Worm (Caenorhabditis elegans) whole organism, midembryonic: ENCODE measurements around the gene R05H5.7.
A peak's percentile ranks its signal among the peaks of the same experiment; 100 is the strongest.

ENCODE experiments used
- T22C8.4 ChIP-seq: fragments of 200-800 bp; sonication (Bioruptor generic); IDR thresholded peaks from 2 replicates; pipeline ENCODE4 v1.3.6; 2022; ENCODE audit warnings: missing genetic modification characterization, missing compliant biosample characterization
- cog-1 ChIP-seq: sonication (generic microtip); optimal IDR thresholded peaks from 2 replicates; lab custom pipeline; 2016; ENCODE audit warnings: missing genetic modification characterization, missing compliant biosample characterization
- flt-1 ChIP-seq: fragments of 200-800 bp; sonication (Bioruptor generic); IDR thresholded peaks from 2 replicates; pipeline ENCODE4 v1.3.6; 2022; ENCODE audit warnings: missing genetic modification characterization, missing compliant biosample characterization
- klf-2 ChIP-seq: fragments of 200-800 bp; sonication (Bioruptor generic); conservative IDR thresholded peaks from 2 replicates; pipeline ENCODE4 v1.3.6; 2022; ENCODE audit warnings: missing genetic modification reagents, missing genetic modification characterization, missing compliant biosample characterization
- med-1 ChIP-seq: sonication (generic microtip); optimal IDR thresholded peaks from 2 replicates; lab custom pipeline; 2017; ENCODE audit warnings: missing genetic modification characterization, mild to moderate bottlenecking, missing compliant biosample characterization, antibody characterized with exemption, missing genetic modification reagents; ENCODE audit not compliant: insufficient read depth
- ref-1 ChIP-seq: fragments of 200-800 bp; sonication (Bioruptor generic); conservative IDR thresholded peaks from 2 replicates; pipeline ENCODE4 v1.3.6; 2022; ENCODE audit warnings: missing genetic modification reagents, missing genetic modification characterization, missing compliant biosample characterization
- tab-1 ChIP-seq: fragments of 200-800 bp; sonication (Bioruptor generic); IDR thresholded peaks from 2 replicates; pipeline ENCODE4 v1.3.6; 2022; ENCODE audit warnings: missing genetic modification characterization, missing compliant biosample characterization
- ztf-23 ChIP-seq: fragments of 200-800 bp; sonication (Bioruptor generic); IDR thresholded peaks from 2 replicates; pipeline ENCODE4 v1.3.6; 2022; ENCODE audit warnings: missing genetic modification reagents, missing genetic modification characterization, missing compliant biosample characterization
- ztf-29 ChIP-seq: fragments of 200-800 bp; sonication (Bioruptor generic); IDR thresholded peaks from 2 replicates; pipeline ENCODE4 v1.3.6; 2022; ENCODE audit warnings: missing genetic modification reagents, missing genetic modification characterization, missing compliant biosample characterization

R05H5.7 gene

DNA sequence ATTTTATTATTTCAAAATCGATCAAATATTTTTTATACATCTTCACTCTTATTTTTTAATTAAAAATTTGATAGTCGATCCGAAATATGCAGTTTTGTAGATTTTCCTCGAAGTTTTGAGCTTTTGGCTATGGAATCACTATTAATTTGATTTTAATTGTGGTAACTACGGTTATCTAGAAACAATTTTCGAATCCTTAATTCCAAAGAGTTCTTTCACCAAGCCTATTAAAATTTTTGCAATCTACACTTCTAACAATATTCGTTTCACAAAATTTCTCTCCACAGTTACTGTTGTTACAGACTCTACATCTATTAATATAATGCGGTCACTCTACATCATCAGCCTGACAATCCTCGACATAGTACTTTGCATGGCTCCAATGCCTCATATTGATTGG is at the start of gene R05H5.7:
Gene R05H5.7 (plus strand): TSS at position 301 of the 400 bp plus-strand sequence.
- TF ChIP-seq med-1 (GFP tag; lab: Kevin White, UChicago) (no peak), flt-1 (GFP tag; lab: Robert Waterston, UW) (no peak), ztf-29 (GFP tag; lab: Robert Waterston, UW) (no peak), klf-2 (GFP tag; lab: Robert Waterston, UW) (no peak), tab-1 (GFP tag; lab: Robert Waterston, UW) (no peak), T22C8.4 (GFP tag; lab: Robert Waterston, UW) (no peak), ztf-23 (no peak), cog-1 (tag; lab: Kevin White, UChicago) (no peak), ref-1 (no peak)

DNA sequence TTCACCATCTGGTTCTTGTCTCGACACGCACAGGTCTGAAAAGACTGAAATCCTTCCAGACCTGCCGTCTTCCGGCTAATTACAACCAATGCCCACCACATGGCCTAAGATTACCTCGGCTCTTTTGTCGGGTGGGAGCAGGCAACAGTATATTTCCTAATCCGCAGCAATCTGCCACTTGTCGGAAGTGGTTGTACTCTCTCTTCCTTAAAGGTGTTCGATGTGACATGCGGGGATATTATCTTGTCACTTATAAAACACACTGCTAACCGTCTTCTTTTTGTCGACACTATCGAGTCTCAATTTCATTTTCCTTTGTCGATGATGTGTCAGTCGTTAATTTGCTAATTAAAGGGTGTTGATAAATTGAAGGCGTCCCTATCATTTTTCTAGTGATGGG is 48.2 kb upstream of the R05H5.7 start, which contains the start of gene F27E5.3:
Gene F27E5.3 (minus strand): TSS at position 101 of the 400 bp plus-strand sequence.
- no peak for TF ChIP-seq flt-1 (GFP tag; lab: Robert Waterston, UW)
- TF ChIP-seq ref-1 = no peak
- TF ChIP-seq med-1 (GFP tag; lab: Kevin White, UChicago) = no peak
- no peak for TF ChIP-seq tab-1 (GFP tag; lab: Robert Waterston, UW)
- no peak for TF ChIP-seq T22C8.4 (GFP tag; lab: Robert Waterston, UW)
- no peak for TF ChIP-seq ztf-23
- no peak for TF ChIP-seq cog-1 (tag; lab: Kevin White, UChicago)
- no peak for TF ChIP-seq ztf-29 (GFP tag; lab: Robert Waterston, UW)
- no peak for TF ChIP-seq klf-2 (GFP tag; lab: Robert Waterston, UW)

DNA sequence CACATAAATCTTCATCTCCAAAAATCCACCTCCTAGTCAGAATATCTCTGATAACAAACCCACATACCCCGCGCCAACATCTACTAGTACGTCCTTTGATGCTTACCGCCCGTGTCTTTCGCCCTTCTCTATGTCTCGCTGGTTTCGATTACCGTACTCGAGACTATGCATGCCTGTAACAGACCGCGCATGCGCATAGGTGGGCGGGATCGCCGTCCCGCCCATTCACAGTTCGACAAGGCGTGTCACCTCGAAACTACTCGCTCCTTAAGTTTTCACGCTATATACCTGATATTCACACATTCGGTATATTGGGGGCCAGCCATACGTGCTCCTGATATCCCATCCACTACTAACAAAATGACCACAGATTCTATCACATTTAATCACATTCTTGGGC is 45.8 kb upstream of the R05H5.7 start, which contains the start of gene pax-3:
Gene pax-3 (plus strand): TSS at position 83 of the 400 bp plus-strand sequence.
- no peak for TF ChIP-seq tab-1 (GFP tag; lab: Robert Waterston, UW)
- no peak for TF ChIP-seq ztf-29 (GFP tag; lab: Robert Waterston, UW)
- no peak for TF ChIP-seq ref-1
- no peak for TF ChIP-seq cog-1 (tag; lab: Kevin White, UChicago)
- no peak for TF ChIP-seq ztf-23
- TF ChIP-seq T22C8.4 (GFP tag; lab: Robert Waterston, UW) = no peak
- TF ChIP-seq klf-2 (GFP tag; lab: Robert Waterston, UW) = no peak
- TF ChIP-seq med-1 (GFP tag; lab: Kevin White, UChicago) = no peak
- TF ChIP-seq flt-1 (GFP tag; lab: Robert Waterston, UW) = no peak

DNA sequence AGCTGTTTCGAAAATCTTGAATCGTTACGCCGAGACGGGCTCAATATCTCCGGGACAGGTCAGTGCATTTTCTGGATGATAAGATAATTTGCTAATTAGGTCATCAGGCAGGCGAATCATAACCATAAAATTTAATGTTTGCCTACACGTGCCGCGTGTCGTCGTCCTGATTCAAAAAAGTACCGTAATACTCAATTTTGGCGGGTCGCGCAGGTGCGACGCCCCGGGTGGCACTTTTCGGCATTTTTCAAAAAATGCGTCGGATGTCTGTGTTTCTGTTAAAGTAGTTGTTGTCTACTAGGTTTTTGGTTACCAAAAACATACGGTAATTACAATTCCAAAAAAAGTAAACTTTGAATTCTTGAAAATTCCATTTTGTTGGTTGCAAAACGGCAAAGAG is 44.8 kb upstream of the R05H5.7 start:
- TF ChIP-seq ref-1 (no peak), klf-2 (GFP tag; lab: Robert Waterston, UW) (no peak), cog-1 (tag; lab: Kevin White, UChicago) (no peak), tab-1 (GFP tag; lab: Robert Waterston, UW) (no peak), ztf-29 (GFP tag; lab: Robert Waterston, UW) (no peak), med-1 (GFP tag; lab: Kevin White, UChicago) (no peak), flt-1 (GFP tag; lab: Robert Waterston, UW) (no peak), T22C8.4 (GFP tag; lab: Robert Waterston, UW) (no peak), ztf-23 (no peak)

DNA sequence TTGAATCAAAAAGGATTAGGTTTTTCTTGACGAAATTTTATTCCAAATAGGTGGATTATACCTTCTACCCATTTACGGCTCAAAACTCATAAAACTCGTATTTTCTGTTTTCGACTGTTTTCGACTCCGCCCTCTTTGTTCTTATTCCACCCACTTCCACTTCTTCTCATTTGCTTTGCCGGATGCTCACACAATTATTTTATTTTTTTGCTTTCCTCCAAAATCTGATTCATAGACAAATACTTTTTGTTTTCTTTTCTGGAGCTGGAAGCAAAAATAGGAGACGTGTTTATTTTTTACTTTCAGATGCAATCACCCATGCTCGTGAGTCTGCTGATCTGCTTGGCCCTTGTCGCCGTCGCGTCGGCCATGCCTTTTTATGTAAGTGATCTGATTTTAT is 37.2 kb upstream of the R05H5.7 start, which contains the start of gene nlp-63:
Gene nlp-63 (plus strand): TSS at position 301 of the 400 bp plus-strand sequence.
- TF ChIP-seq flt-1 (GFP tag; lab: Robert Waterston, UW) = no peak
- TF ChIP-seq T22C8.4 (GFP tag; lab: Robert Waterston, UW) = no peak
- no peak for TF ChIP-seq tab-1 (GFP tag; lab: Robert Waterston, UW)
- TF ChIP-seq ztf-29 (GFP tag; lab: Robert Waterston, UW) = no peak
- TF ChIP-seq med-1 (GFP tag; lab: Kevin White, UChicago) = no peak
- TF ChIP-seq klf-2 (GFP tag; lab: Robert Waterston, UW) = no peak
- TF ChIP-seq ztf-23 = no peak
- no peak for TF ChIP-seq ref-1
- no peak for TF ChIP-seq cog-1 (tag; lab: Kevin White, UChicago)

DNA sequence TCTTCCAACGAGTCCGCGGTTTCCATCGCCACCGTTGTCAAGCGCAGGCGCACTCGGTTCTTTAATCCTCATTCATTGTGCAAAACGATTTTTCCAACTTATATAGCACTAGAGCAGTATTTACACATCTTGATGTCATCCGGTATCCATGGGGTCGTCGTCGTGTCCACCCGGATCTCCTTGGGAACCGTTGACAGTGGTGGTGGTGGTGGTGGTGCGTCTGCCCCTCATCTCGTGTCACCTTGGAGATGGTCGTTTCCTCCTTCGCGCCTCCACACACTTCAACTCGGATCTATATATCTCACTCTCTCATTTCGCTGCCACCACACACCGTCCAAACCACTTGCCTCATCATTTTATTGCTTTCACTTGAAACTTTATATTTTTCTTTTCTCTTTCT is 29.5 kb upstream of the R05H5.7 start:
- TF ChIP-seq T22C8.4 (GFP tag; lab: Robert Waterston, UW) (no peak), flt-1 (GFP tag; lab: Robert Waterston, UW) (peak; percentile 51; the same call in 1 of the 2 replicates)

DNA sequence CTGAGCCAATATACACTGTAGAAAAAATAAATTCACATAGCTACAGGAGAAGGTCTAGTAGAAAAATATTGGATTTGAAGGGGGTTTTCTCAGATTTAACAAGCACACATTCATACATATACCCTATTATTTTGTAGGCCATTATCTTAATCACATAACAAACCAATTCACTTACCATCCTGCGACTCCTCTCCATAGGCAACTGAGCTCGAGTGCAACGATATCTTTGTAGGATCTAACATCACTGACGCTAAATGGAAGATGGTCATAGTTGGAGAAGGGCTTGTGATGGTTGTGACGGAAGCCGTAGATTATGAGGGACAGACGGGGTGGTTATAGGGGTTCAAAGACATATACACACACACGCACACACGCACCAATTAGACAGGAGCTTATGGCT is 28.2 kb upstream of the R05H5.7 start:
- TF ChIP-seq T22C8.4 (GFP tag; lab: Robert Waterston, UW) (no peak), med-1 (GFP tag; lab: Kevin White, UChicago) (no peak), ztf-23 (no peak), cog-1 (tag; lab: Kevin White, UChicago) (no peak), ztf-29 (GFP tag; lab: Robert Waterston, UW) (no peak), tab-1 (GFP tag; lab: Robert Waterston, UW) (no peak), ref-1 (no peak), klf-2 (GFP tag; lab: Robert Waterston, UW) (no peak), flt-1 (GFP tag; lab: Robert Waterston, UW) (no peak)

DNA sequence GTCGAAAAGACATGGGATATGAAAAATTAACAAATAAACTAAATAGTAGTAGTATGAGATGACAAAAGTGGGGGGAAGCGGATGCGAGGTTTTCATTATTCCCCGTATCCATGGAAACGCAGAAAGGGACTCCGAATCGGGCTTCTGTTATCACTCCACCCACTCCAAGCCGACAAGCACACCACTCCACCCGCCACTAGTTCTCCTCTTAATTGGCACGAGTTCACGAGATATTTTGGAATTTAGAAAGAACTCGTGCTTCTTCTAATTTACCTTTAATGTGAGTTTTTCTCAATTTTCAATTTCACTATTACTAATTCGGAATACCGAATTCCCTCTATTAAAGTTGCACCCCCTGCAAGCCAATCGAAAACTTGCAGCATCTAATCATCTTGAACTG is 25.9 kb upstream of the R05H5.7 start:
- TF ChIP-seq ref-1 (no peak), cog-1 (tag; lab: Kevin White, UChicago) (no peak), ztf-29 (GFP tag; lab: Robert Waterston, UW) (no peak), T22C8.4 (GFP tag; lab: Robert Waterston, UW) (no peak), tab-1 (GFP tag; lab: Robert Waterston, UW) (no peak), med-1 (GFP tag; lab: Kevin White, UChicago) (no peak), klf-2 (GFP tag; lab: Robert Waterston, UW) (no peak), ztf-23 (no peak), flt-1 (GFP tag; lab: Robert Waterston, UW) (no peak)

DNA sequence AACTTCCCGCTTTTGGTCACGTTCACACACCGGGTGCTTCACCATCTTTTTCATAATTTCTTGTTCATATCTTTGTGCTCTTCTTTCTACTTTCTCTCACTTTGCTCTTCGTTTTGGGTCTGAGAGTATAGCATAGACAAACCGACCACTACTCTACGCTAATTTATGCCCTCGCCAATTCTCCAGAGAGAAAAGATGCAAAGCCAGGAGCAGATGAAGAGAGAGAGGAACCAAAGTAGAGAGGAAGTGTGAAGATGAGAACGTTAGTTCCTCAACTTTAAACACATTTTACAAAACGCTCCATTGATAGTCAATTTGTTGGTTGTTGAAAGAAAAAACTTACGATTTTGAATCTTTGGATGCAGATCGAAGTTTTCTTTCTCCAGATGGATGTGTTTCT is 24.6 kb upstream of the R05H5.7 start:
- TF ChIP-seq T22C8.4 (GFP tag; lab: Robert Waterston, UW) (no peak), ztf-23 (no peak), flt-1 (GFP tag; lab: Robert Waterston, UW) (no peak), med-1 (GFP tag; lab: Kevin White, UChicago) (no peak), ref-1 (no peak), tab-1 (GFP tag; lab: Robert Waterston, UW) (no peak), ztf-29 (GFP tag; lab: Robert Waterston, UW) (no peak), cog-1 (tag; lab: Kevin White, UChicago) (no peak), klf-2 (GFP tag; lab: Robert Waterston, UW) (no peak)
